Worm (Caenorhabditis elegans) whole organism, midembryonic: ENCODE data around the gene ZK512.11.

Experiments used
- med-1 ChIP-seq: sonication (generic microtip); optimal IDR thresholded peaks from 2 replicates; lab custom pipeline; 2017; ENCODE audit warnings: missing genetic modification characterization, mild to moderate bottlenecking, missing compliant biosample characterization, antibody characterized with exemption, missing genetic modification reagents; ENCODE audit not compliant: insufficient read depth
- ztf-23 ChIP-seq: fragments of 200-800 bp; sonication (Bioruptor generic); IDR thresholded peaks from 2 replicates; pipeline ENCODE4 v1.3.6; 2022; ENCODE audit warnings: missing genetic modification reagents, missing genetic modification characterization, missing compliant biosample characterization

DNA sequence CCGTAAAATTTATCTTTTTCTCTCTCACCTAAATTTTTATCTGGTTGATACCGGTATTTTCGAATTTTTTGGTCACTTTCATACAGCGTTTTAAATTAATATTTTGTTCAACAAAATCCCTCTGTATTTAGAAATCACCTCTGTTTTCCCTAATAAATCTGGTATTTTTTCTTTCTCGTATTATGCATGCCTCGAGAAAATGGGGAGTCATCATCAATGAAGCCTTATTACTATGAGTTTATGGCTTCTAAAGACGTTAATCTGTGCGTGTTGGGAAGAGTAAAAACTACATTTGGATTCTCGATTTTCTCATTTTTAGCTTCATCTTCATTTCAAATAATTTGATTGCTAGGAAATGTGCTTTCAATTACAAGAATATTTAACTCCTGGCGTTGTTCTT lies 41.7 kb downstream of the ZK512.11 start, which contains the start of gene ZC84.7:
- TF ChIP-seq med-1 (GFP tag; lab: Kevin White, UChicago) (no peak), ztf-23 (GFP tag; lab: Robert Waterston, UW) (no peak)
